Worm (Caenorhabditis elegans) whole organism, late embryonic: ENCODE measurements around the gene B0024.4.

Source experiments
- ama-1 ChIP-seq: fragments of 150-350 bp; optimal IDR thresholded peaks from 2 replicates; lab custom pipeline; 2014
- fkh-10 ChIP-seq: fragments of 150-350 bp; optimal IDR thresholded peaks from 2 replicates; lab custom pipeline; 2014; ENCODE audit warnings: missing biosample characterization, missing genetic modification reagents, missing genetic modification characterization
- nhr-11 ChIP-seq: fragments of 150-350 bp; optimal IDR thresholded peaks from 2 replicates; lab custom pipeline; 2014; ENCODE audit warnings: missing biosample characterization, missing genetic modification characterization
- sdc-2 ChIP-seq: sonication (generic microtip); optimal IDR thresholded peaks from 2 replicates; lab custom pipeline; 2016; ENCODE audit warnings: missing genotype, missing genetic modification characterization, missing compliant biosample characterization
- tbx-2 ChIP-seq: sonication (generic microtip); optimal IDR thresholded peaks from 2 replicates; lab custom pipeline; 2016; ENCODE audit warnings: missing genetic modification characterization, missing compliant biosample characterization
- tbx-7 ChIP-seq: sonication (generic microtip); optimal IDR thresholded peaks from 2 replicates; lab custom pipeline; 2016; ENCODE audit warnings: missing genotype, missing genetic modification characterization, missing compliant biosample characterization
- ttx-3 ChIP-seq: sonication (generic microtip); optimal IDR thresholded peaks from 2 replicates; lab custom pipeline; 2016; ENCODE audit warnings: missing genetic modification reagents, missing genetic modification characterization, missing compliant biosample characterization

- TF ChIP-seq tbx-7 (tag; lab: Kevin White, UChicago), result no peak
- no peak for TF ChIP-seq ama-1 (lab: Kevin White, UChicago)
- no peak for TF ChIP-seq tbx-2 (tag; lab: Kevin White, UChicago)
- TF ChIP-seq ttx-3 (tag; lab: Kevin White, UChicago), result no peak
- TF ChIP-seq fkh-10 (GFP tag; lab: Kevin White, UChicago), result no peak
- no peak for TF ChIP-seq sdc-2 (tag; lab: Kevin White, UChicago)
- TF ChIP-seq nhr-11, result no peak
Observed at ce11 chrV:10266050-10266449, 31.1 kb upstream of the B0024.4 start.
